Fruit fly (Drosophila melanogaster): ENCODE measurements around the gene CG43076.

The CG43076 gene

DNA sequence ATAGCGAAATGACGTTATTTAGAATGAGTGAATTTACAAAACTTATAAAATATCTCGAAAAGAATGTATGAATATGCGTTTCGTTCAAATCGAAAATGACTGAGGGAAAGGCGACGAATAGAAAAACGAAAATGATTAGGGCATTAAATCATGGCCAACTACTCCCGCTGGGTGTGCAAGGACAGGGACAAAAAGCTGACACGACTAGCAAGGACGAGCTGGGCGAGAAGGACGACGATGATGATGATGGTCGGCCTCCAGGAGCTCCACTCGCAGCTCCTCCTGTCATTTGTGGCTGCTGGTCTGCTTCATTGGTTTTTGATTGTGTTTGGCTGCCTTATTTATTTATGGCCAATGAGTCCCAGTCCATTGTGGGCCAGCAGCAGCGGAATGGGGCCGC, at the start of gene CG43076:
TSS of gene CG43076 (minus strand) at position 101 of the 400 bp plus-strand sequence.
- TF ChIP-seq CG11762 (GFP tag; optimal IDR thresholded peaks at IDR 0.05; ENCODE audit: insufficient read depth) (no peak), Ets96B (tag; optimal IDR thresholded peaks at IDR 0.05) (no peak), CG8319 (GFP tag; optimal IDR thresholded peaks at IDR 0.05) (no peak), CG8632 (GFP tag; optimal IDR thresholded peaks at IDR 0.05) (no peak), achi (GFP tag; optimal IDR thresholded peaks at IDR 0.05) (no peak), Eip93F (GFP tag; optimal IDR thresholded peaks at IDR 0.05) (no peak), CG6854 (GFP tag; optimal IDR thresholded peaks at IDR 0.05) (no peak), Sox15 (GFP tag; optimal IDR thresholded peaks at IDR 0.05) (no peak), lz (GFP tag; optimal IDR thresholded peaks at IDR 0.05) (no peak), Ets21C (GFP tag; optimal IDR thresholded peaks at IDR 0.05) (no peak), CG34406 (GFP tag; optimal IDR thresholded peaks at IDR 0.05) (no peak), dsx (GFP tag; optimal IDR thresholded peaks at IDR 0.05; ENCODE audit: poor library complexity, severe bottlenecking) (no peak), CG10631 (GFP tag; optimal IDR thresholded peaks at IDR 0.05) (no peak), pdm3 (GFP tag; optimal IDR thresholded peaks at IDR 0.05) (no peak), Blimp-1 (GFP tag; optimal IDR thresholded peaks at IDR 0.05) (no peak)

dm6 chrX:15272305-15272704, 48.9 kb upstream of the CG43076 start, which contains the start of gene CG9106:
Gene CG9106, minus strand, starts transcription at chrX:15272405.
- TF ChIP-seq Smox (GFP tag; optimal IDR thresholded peaks at IDR 0.05) = no peak
- no peak for TF ChIP-seq Blimp-1 (GFP tag; optimal IDR thresholded peaks at IDR 0.05)
- TF ChIP-seq CG15336 (GFP tag; IDR thresholded peaks at IDR 0.05) = no peak
- no peak for TF ChIP-seq CG32006 (GFP tag; optimal IDR thresholded peaks at IDR 0.05)
- no peak for TF ChIP-seq Hr39 (GFP tag; optimal IDR thresholded peaks at IDR 0.05)
- no peak for TF ChIP-seq CG6276 (GFP tag; optimal IDR thresholded peaks at IDR 0.05)
- TF ChIP-seq Lpt (GFP tag; optimal IDR thresholded peaks at IDR 0.05) = no peak
- TF ChIP-seq dsx (GFP tag; optimal IDR thresholded peaks at IDR 0.05; ENCODE audit: poor library complexity, severe bottlenecking) = no peak
- TF ChIP-seq CG11902 (GFP tag; optimal IDR thresholded peaks at IDR 0.05) = no peak
- TF ChIP-seq CG6792 (GFP tag; optimal IDR thresholded peaks at IDR 0.05) = no peak
- no peak for TF ChIP-seq cyc (GFP tag; optimal IDR thresholded peaks at IDR 0.05)
- no peak for TF ChIP-seq CG10631 (GFP tag; optimal IDR thresholded peaks at IDR 0.05)
- TF ChIP-seq CG16779 (tag; optimal IDR thresholded peaks at IDR 0.05) = no peak

DNA sequence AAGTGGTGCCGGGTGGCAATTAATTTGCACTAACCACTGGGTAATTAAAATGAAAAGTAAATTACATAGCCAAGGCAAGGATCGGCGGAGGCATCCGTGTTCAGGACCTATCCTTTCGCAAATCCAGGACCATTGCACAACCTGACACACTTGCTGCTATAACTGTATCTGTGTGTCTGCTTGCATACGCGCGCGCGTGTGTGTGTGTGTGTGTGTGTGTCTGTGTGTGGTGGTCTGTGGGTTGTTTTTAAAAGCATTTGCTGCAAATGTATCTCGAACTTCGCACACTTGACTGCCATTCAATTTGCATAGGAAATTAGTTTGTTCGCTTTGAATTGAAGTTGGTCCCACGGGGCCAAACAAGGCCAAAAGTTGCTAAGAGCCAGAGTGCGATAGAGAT, 35.9 kb upstream of the CG43076 start:
- TF ChIP-seq Eip78C (GFP tag) = no peak
- no peak for TF ChIP-seq CG32006 (GFP tag; optimal IDR thresholded peaks at IDR 0.05)
- TF ChIP-seq vri (GFP tag; optimal IDR thresholded peaks at IDR 0.05) = no peak
- TF ChIP-seq CG6163 (GFP tag; IDR thresholded peaks at IDR 0.05) = no peak
- TF ChIP-seq Ets21C (GFP tag; optimal IDR thresholded peaks at IDR 0.05) = no peak
- TF ChIP-seq Eip75B (GFP tag; optimal IDR thresholded peaks at IDR 0.05) = no peak
- no peak for TF ChIP-seq eg (GFP tag; IDR thresholded peaks at IDR 0.05)
- TF ChIP-seq Met (GFP tag; optimal IDR thresholded peaks at IDR 0.05) = no peak
- no peak for TF ChIP-seq CG10631 (GFP tag; optimal IDR thresholded peaks at IDR 0.05)
- TF ChIP-seq svp (GFP tag) = no peak

DNA sequence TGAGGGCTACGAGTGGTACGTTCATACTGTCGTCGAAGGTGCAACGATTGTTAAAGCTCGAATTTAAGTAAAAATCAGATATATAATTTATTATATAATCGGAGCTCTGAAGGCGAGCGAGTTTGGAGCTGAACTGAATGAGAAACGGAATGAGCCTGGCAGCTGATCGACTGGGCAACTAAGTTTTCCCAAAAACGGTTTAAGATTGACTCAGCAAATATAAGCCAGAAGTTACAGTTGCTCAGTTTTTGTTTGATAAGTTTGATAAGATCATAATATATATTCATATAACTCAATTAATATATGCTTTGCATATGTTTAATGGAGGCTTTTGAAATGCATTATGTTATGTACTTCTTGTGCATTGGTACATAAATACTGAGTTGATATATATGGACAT, 21.4 kb upstream of the CG43076 start, which contains the start of gene PPYR1:
TSS of gene PPYR1 (minus strand) at position 101 of the 400 bp plus-strand sequence.
- TF ChIP-seq CG8119 (GFP tag; IDR thresholded peaks at IDR 0.05) (no peak), esn (GFP tag; optimal IDR thresholded peaks at IDR 0.05) (no peak), Smox (GFP tag; optimal IDR thresholded peaks at IDR 0.05) (no peak), Lpt (GFP tag; optimal IDR thresholded peaks at IDR 0.05) (no peak), CG11762 (GFP tag; optimal IDR thresholded peaks at IDR 0.05; ENCODE audit: insufficient read depth) (no peak), CG10669 (GFP tag; optimal IDR thresholded peaks at IDR 0.05) (no peak), achi (GFP tag; optimal IDR thresholded peaks at IDR 0.05) (no peak), OdsH (GFP tag; optimal IDR thresholded peaks at IDR 0.05) (no peak), Ets21C (GFP tag; optimal IDR thresholded peaks at IDR 0.05) (no peak), CG16779 (tag; optimal IDR thresholded peaks at IDR 0.05) (no peak), dac (GFP tag; optimal IDR thresholded peaks at IDR 0.05) (no peak), CG9139 (GFP tag; optimal IDR thresholded peaks at IDR 0.05) (no peak), salr (GFP tag; optimal IDR thresholded peaks at IDR 0.05) (no peak), eg (GFP tag; IDR thresholded peaks at IDR 0.05) (no peak), spab (GFP tag; optimal IDR thresholded peaks at IDR 0.05) (no peak), Hr38 (GFP tag; optimal IDR thresholded peaks at IDR 0.05) (no peak), CG8632 (GFP tag; optimal IDR thresholded peaks at IDR 0.05) (no peak)

Measured in whole organism, prepupa.